Worm (Caenorhabditis elegans) whole organism, mixed stage, embryonic: ENCODE measurements around the gene Y64H9A.2.

Experiments
- nhr-12 ChIP-seq: fragments of 150-350 bp; optimal IDR thresholded peaks from 2 replicates; lab custom pipeline; 2014; ENCODE audit warnings: missing biosample characterization, missing genetic modification characterization
- pha-4 ChIP-seq: fragments of 150-350 bp; optimal IDR thresholded peaks from 2 replicates; lab custom pipeline; 2018; ENCODE audit warnings: missing biosample characterization, missing genetic modification reagents, missing genetic modification characterization
- sptf-1 ChIP-seq: sonication (generic microtip); optimal IDR thresholded peaks from 2 replicates; lab custom pipeline; 2017; ENCODE audit warnings: mild to moderate bottlenecking, missing genetic modification characterization, moderate library complexity, missing compliant biosample characterization
- unc-39 ChIP-seq: fragments of 150-350 bp; optimal IDR thresholded peaks from 2 replicates; lab custom pipeline; 2014; ENCODE audit warnings: missing biosample characterization, missing genetic modification characterization
- unc-62 ChIP-seq: fragments of 150-350 bp; optimal IDR thresholded peaks from 2 replicates; lab custom pipeline; 2014; ENCODE audit warnings: missing biosample characterization, missing genetic modification reagents, missing genetic modification characterization
- ztf-11 ChIP-seq: fragments of 150-350 bp; optimal IDR thresholded peaks from 2 replicates; lab custom pipeline; 2014; ENCODE audit warnings: missing biosample characterization, missing genetic modification characterization

- no peak for TF ChIP-seq sptf-1
- TF ChIP-seq ztf-11 (tag; lab: Kevin White, UChicago), result no peak
- TF ChIP-seq unc-62, result no peak
- no peak for TF ChIP-seq unc-39 (tag; lab: Kevin White, UChicago)
- TF ChIP-seq nhr-12, result no peak
- no peak for TF ChIP-seq pha-4 (tag; lab: Kevin White, UChicago)
These were observed 15.7 kb upstream of the Y64H9A.2 start for ce11 chrX:5027923-5028592.
